Fruit fly (Drosophila melanogaster): ENCODE data around the gene Mst87F.

Mst87F gene

DNA sequence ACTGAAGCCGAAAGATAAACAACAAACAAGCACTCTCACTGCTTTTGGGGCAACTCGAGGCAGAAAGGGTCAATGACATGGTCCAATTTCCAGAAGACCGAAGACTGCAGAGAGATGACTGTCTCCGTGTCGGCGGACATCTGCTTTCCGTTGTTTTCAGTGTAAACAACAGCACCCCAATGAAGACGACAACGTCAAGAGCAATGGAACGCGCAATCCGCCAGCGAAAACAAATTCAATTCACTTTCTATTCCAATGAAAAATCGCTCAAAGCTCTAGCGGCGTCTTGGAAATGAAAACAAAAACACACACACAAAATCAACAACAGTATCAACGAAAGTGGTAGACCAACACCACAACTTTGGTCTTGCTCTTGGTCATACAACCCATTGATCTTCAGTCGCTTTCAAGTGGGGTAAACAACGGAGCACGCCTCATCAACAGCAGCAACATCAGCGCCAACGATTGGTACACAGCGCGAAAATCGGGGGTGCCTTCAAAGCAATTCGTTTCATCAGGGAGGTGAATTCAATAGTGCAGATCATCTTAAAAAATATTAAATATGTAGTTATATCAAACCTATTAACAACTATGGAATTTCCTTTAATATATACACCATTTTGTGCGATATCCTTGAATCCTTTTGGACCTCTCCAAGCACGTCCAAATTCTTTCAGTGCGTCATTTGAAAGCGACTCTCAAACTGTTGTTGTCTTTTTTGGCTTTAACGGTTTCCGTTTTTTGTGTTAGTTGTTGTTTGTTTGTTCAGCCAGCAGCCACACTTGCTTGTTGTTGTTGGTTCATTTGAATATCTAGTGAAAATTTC lies 10.1 kb downstream of the Mst87F start:
- TF ChIP-seq CG9948 (tag; optimal IDR thresholded peaks at IDR 0.05) = no peak
- peak; percentile 46; the same call in 1 of the 2 replicates for TF ChIP-seq rn (GFP tag; IDR thresholded peaks at IDR 0.05)
- peak; percentile 44; the same call in 2 of the 3 replicates for TF ChIP-seq CG4496 (GFP tag; IDR thresholded peaks at IDR 0.05)
- TF ChIP-seq CG14655 (GFP tag; optimal IDR thresholded peaks at IDR 0.05) = peak; percentile 7
- peak; percentile 52; the same call in 2 of the 3 replicates for TF ChIP-seq fd96Ca (GFP tag; IDR thresholded peaks at IDR 0.05)
- TF ChIP-seq CG8301 (tag; optimal IDR thresholded peaks at IDR 0.05) = peak; percentile 13
- no peak for TF ChIP-seq Pif1A (GFP tag; optimal IDR thresholded peaks at IDR 0.05)
- peak; percentile 38; the same call in 1 of the 2 replicates for TF ChIP-seq CG12605 (GFP tag; IDR thresholded peaks at IDR 0.05)
- no peak for TF ChIP-seq CG15710 (tag; optimal IDR thresholded peaks at IDR 0.05)
- no peak for TF ChIP-seq CG8159 (tag; optimal IDR thresholded peaks at IDR 0.05)
- TF ChIP-seq CG10348 (GFP tag; IDR thresholded peaks at IDR 0.05) = no peak
- peak; percentile 65 for TF ChIP-seq CG32121 (GFP tag; IDR thresholded peaks at IDR 0.05)
- no peak for TF ChIP-seq Snoo (tag; optimal IDR thresholded peaks at IDR 0.05)
- TF ChIP-seq gl (tag; optimal IDR thresholded peaks at IDR 0.05) = no peak
- TF ChIP-seq Ets98B (GFP tag; IDR thresholded peaks at IDR 0.05) = peak; percentile 42; the same call in 1 of the 2 replicates

DNA sequence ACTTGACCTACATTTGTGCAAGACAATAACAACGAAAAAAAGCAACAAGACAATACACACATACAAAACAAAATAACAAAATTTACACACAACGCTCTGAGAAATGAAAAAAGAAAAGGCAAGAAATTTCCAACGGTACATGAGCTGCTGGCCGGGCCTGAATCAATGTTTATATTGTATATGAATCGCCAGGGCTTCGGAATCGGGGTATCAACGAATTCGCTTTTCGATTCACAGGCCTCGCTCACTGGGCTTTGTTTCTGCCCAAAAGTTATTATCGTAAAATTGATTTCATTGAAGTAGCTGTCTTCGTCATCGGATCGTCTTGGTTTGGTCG lies 11.5 kb downstream of the Mst87F start:
- TF ChIP-seq Ets98B (GFP tag; IDR thresholded peaks at IDR 0.05) = peak; percentile 45; the same call in 1 of the 2 replicates
- peak; percentile 34 for TF ChIP-seq CG8159 (tag; optimal IDR thresholded peaks at IDR 0.05)
- TF ChIP-seq CG17806 (tag; optimal IDR thresholded peaks at IDR 0.05) = no peak
- TF ChIP-seq CG10348 (GFP tag; IDR thresholded peaks at IDR 0.05) = no peak
- peak; percentile 29 for TF ChIP-seq Pif1A (GFP tag; optimal IDR thresholded peaks at IDR 0.05)
- peak; percentile 43 for TF ChIP-seq gl (tag; optimal IDR thresholded peaks at IDR 0.05)
- peak; percentile 43; the same call in 1 of the 2 replicates for TF ChIP-seq CG12605 (GFP tag; IDR thresholded peaks at IDR 0.05)
- peak; percentile 11 for TF ChIP-seq EcR (GFP tag; optimal IDR thresholded peaks at IDR 0.05)
- TF ChIP-seq CG8301 (tag; optimal IDR thresholded peaks at IDR 0.05) = no peak
- peak; percentile 11 for TF ChIP-seq CG15710 (tag; optimal IDR thresholded peaks at IDR 0.05)
- TF ChIP-seq Pif1B (GFP tag; optimal IDR thresholded peaks at IDR 0.05) = peak; percentile 27
- no peak for TF ChIP-seq CG4496 (GFP tag; IDR thresholded peaks at IDR 0.05)
- peak; percentile 31 for TF ChIP-seq CG13204 (GFP tag; optimal IDR thresholded peaks at IDR 0.05)
- TF ChIP-seq Snoo (tag; optimal IDR thresholded peaks at IDR 0.05) = peak; percentile 65
- TF ChIP-seq CG34367 (tag; optimal IDR thresholded peaks at IDR 0.05) = no peak
- TF ChIP-seq CG32121 (GFP tag; IDR thresholded peaks at IDR 0.05) = no peak; the same call in 1 of the 2 replicates
- no peak for TF ChIP-seq CG9948 (tag; optimal IDR thresholded peaks at IDR 0.05)

DNA sequence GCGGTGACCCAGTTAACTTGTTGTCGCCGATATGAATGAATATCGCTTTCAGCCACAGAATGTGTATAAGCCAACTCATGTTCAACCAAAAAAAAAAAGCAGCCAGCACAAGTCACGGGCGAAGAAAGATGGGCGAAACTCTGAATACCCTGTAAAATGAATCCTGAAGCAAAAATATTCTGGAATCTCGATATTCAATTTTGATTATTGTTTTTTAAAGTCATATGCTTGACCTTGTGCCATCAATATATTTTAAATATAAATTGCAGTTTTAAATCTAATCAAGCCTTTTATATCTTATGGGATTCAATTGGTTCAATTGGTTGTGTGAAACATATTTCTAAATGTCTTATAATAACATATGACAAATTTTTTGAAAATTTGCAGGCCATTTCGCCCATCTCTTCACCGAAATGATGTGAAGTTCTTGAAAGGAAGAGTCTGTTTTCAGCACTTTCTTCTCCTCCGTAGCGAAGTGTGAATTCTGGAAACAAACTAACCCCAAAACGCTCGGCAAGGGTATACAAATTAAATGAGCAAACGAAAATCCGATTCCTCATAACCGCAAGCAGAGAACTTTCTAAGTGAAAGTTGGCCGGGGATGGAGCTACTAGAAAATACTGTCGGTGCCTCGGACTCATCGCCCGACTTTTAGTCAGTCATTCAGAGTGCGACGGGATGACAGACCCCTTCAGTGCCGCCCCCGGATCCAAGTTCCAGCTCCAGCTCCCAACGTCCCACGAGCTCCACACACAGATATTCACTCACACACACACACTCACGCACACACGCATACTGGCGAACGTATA lies 12.0 kb downstream of the Mst87F start:
- TF ChIP-seq rn (GFP tag; IDR thresholded peaks at IDR 0.05) = no peak
- TF ChIP-seq fd96Ca (GFP tag; IDR thresholded peaks at IDR 0.05) = 0 out of 3 replicates have a peak, but pooled peaks have one; percentile 19
- TF ChIP-seq CG4496 (GFP tag; IDR thresholded peaks at IDR 0.05) = 0 out of 3 replicates have a peak, but pooled peaks have one; percentile 18
- TF ChIP-seq CG12605 (GFP tag; IDR thresholded peaks at IDR 0.05) = no peak
- TF ChIP-seq CG32121 (GFP tag; IDR thresholded peaks at IDR 0.05) = peak; percentile 45; the same call in 1 of the 2 replicates

DNA sequence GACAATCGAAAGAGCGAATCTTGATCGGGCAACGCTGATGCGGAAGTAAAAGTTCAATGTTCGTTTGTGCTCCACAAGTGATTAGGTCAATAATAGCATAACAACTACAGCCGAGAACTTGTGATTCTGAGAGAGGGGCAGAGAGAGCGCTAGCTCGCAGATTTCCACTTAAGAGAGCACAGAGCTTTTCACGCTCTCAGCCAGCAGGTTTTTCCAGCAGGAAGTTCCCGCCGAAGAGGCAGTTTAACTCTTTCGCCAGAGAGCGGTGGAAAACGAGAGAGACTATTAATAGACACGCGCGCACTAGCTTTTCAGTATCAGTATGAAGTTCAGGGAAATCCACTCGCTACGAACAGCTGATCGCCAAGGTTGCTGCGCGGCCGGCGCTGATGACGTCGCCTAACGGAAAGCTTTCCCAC lies 12.8 kb downstream of the Mst87F start:
- TF ChIP-seq CG14655 (GFP tag; optimal IDR thresholded peaks at IDR 0.05) = no peak
- no peak for TF ChIP-seq CG15710 (tag; optimal IDR thresholded peaks at IDR 0.05)
- peak; percentile 48 for TF ChIP-seq CG12605 (GFP tag; IDR thresholded peaks at IDR 0.05)
- TF ChIP-seq CG32121 (GFP tag; IDR thresholded peaks at IDR 0.05) = peak; percentile 71
- no peak for TF ChIP-seq Pif1A (GFP tag; optimal IDR thresholded peaks at IDR 0.05)
- no peak for TF ChIP-seq Snoo (tag; optimal IDR thresholded peaks at IDR 0.05)
- no peak for TF ChIP-seq CG10348 (GFP tag; IDR thresholded peaks at IDR 0.05)
- TF ChIP-seq Ets98B (GFP tag; IDR thresholded peaks at IDR 0.05) = peak; percentile 64; the same call in 1 of the 2 replicates
- TF ChIP-seq CG4496 (GFP tag; IDR thresholded peaks at IDR 0.05) = no peak; the same call in 2 of the 3 replicates
- no peak for TF ChIP-seq CG9948 (tag; optimal IDR thresholded peaks at IDR 0.05)
- no peak for TF ChIP-seq gl (tag; optimal IDR thresholded peaks at IDR 0.05)
- TF ChIP-seq EcR (GFP tag; optimal IDR thresholded peaks at IDR 0.05) = peak; percentile 63
- TF ChIP-seq Pif1B (GFP tag; optimal IDR thresholded peaks at IDR 0.05) = no peak
- no peak for TF ChIP-seq rn (GFP tag; IDR thresholded peaks at IDR 0.05)
- TF ChIP-seq CG13204 (GFP tag; optimal IDR thresholded peaks at IDR 0.05) = no peak
- no peak for TF ChIP-seq CG34367 (tag; optimal IDR thresholded peaks at IDR 0.05)
- TF ChIP-seq D1 (tag; optimal IDR thresholded peaks at IDR 0.05) = no peak
- TF ChIP-seq CG17806 (tag; optimal IDR thresholded peaks at IDR 0.05) = no peak
- no peak for TF ChIP-seq CG8159 (tag; optimal IDR thresholded peaks at IDR 0.05)
- TF ChIP-seq CG8301 (tag; optimal IDR thresholded peaks at IDR 0.05) = no peak
- peak; percentile 43; the same call in 1 of the 3 replicates for TF ChIP-seq fd96Ca (GFP tag; IDR thresholded peaks at IDR 0.05)

DNA sequence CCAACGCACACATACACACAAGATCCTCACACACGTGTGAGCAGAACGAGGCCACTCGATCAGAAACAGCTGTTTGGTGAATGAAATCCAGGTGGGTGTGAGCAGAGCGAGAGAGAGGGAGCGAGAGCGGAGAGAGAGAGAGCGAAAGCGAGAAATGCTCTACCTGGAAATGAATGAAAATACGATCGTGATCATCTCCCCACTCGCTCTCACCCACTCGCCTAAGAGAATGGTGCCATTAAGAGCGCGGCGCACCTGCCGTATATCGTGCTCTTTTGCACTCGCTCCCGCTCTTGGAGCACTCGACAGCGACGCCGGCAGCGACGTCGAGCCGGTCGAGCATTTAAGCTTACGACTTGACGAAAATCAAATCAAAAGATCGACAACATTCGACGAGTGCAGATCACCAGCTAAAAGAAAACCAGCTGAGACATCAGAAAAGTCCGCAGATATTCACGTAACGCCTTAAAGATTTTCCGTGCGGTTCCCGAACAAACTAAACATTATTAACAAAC lies 15.0 kb downstream of the Mst87F start, which contains the start of the genes tal-1A, tal-2A, tal-3A and tal-AA:
tal-1A (plus strand) TSS at position 374 of the 515 bp plus-strand sequence.
tal-2A (plus strand) TSS at position 374 of the 515 bp plus-strand sequence.
tal-3A (plus strand) TSS at position 374 of the 515 bp plus-strand sequence.
tal-AA (plus strand) TSS at position 374 of the 515 bp plus-strand sequence.
- TF ChIP-seq gl (tag; optimal IDR thresholded peaks at IDR 0.05) (peak; percentile 14), CG4496 (GFP tag; IDR thresholded peaks at IDR 0.05) (no peak), fd96Ca (GFP tag; IDR thresholded peaks at IDR 0.05) (peak; percentile 73), D1 (tag; optimal IDR thresholded peaks at IDR 0.05) (no peak), CG8301 (tag; optimal IDR thresholded peaks at IDR 0.05) (no peak), CG17806 (tag; optimal IDR thresholded peaks at IDR 0.05) (no peak), Ets98B (GFP tag; IDR thresholded peaks at IDR 0.05) (peak; percentile 68; the same call in 1 of the 2 replicates), CG34367 (tag; optimal IDR thresholded peaks at IDR 0.05) (no peak), CG8159 (tag; optimal IDR thresholded peaks at IDR 0.05) (no peak), CG32121 (GFP tag; IDR thresholded peaks at IDR 0.05) (peak; percentile 66), CG13204 (GFP tag; optimal IDR thresholded peaks at IDR 0.05) (no peak), Snoo (tag; optimal IDR thresholded peaks at IDR 0.05) (peak; percentile 29), CG14655 (GFP tag; optimal IDR thresholded peaks at IDR 0.05) (no peak), EcR (GFP tag; optimal IDR thresholded peaks at IDR 0.05) (peak; percentile 73), Pif1B (GFP tag; optimal IDR thresholded peaks at IDR 0.05) (peak; percentile 75), Pif1A (GFP tag; optimal IDR thresholded peaks at IDR 0.05) (peak; percentile 47), rn (GFP tag; IDR thresholded peaks at IDR 0.05) (no peak), CG10348 (GFP tag; IDR thresholded peaks at IDR 0.05) (no peak), CG15710 (tag; optimal IDR thresholded peaks at IDR 0.05) (no peak), CG12605 (GFP tag; IDR thresholded peaks at IDR 0.05) (peak; percentile 69), CG9948 (tag; optimal IDR thresholded peaks at IDR 0.05) (no peak)
